Worm (Caenorhabditis elegans): ENCODE results near the gene sir-2.2.

DNA sequence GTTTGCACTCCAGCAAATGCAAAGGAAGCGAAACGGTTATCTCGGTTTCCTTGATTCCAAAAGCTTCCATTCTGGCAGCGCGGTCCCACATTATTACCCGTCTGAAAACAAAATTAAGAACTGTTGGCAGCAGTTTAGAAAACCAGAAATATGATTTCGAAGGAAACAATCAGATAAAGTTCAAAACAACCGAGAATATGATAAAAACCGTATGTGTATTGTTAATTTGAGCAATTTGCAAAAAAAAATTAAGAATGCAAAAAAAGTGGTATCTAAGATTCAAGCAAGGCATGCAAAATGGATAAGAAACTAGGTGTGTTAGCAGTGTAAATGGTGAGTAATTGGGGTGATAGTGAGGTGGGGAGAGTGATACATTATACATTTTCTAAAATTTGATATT is 39.2 kb upstream of the sir-2.2 start, which contains the start of gene R04D3.4:
- TF ChIP-seq pqm-1 (tag; optimal IDR thresholded peaks at IDR 0.05) (no peak), aly-2 (tag; optimal IDR thresholded peaks at IDR 0.05) (no peak), zag-1 (tag; optimal IDR thresholded peaks at IDR 0.05) (no peak), lin-39 (tag; optimal IDR thresholded peaks at IDR 0.05) (no peak), nhr-25 (tag; optimal IDR thresholded peaks at IDR 0.05) (no peak), ceh-28 (tag; optimal IDR thresholded peaks at IDR 0.05) (no peak), nhr-237 (tag; optimal IDR thresholded peaks at IDR 0.05) (no peak), nhr-76 (tag; optimal IDR thresholded peaks at IDR 0.05) (no peak), snpc-4 (tag; optimal IDR thresholded peaks at IDR 0.05) (no peak), nhr-11 (tag; optimal IDR thresholded peaks at IDR 0.05) (no peak), ceh-82 (tag; optimal IDR thresholded peaks at IDR 0.05) (no peak), elt-3 (tag; optimal IDR thresholded peaks at IDR 0.05) (no peak), fos-1 (tag; optimal IDR thresholded peaks at IDR 0.05) (no peak), fkh-2 (tag; optimal IDR thresholded peaks at IDR 0.05) (no peak)
